Worm (Caenorhabditis elegans): ENCODE measurements around the gene dop-1.

DNA sequence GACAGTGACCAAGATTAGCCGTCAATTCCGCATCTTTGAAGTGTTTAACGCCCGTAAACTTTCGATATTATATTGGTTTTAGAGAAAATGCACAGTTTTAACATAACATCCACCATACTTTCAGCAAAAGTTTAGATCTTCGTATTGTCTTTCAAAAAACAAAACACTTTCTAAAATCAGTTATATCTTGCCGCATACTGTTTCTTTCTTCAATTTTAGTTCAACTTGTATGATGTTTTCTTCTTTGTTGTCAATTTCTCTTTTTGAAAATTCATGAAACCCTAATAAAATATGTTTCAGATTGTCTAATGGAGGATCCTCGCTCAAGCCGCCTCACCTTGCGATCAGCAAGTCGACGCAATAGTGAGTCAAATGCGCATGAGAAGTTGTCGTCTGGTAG, 35.2 kb upstream of the dop-1 start, which contains the start of gene F02E8.4:
- TF ChIP-seq lsy-2 (tag; optimal IDR thresholded peaks at IDR 0.05) (no peak), nhr-12 (tag; optimal IDR thresholded peaks at IDR 0.05) (no peak), unc-120 (tag; optimal IDR thresholded peaks at IDR 0.05; ENCODE audit: poor library complexity, severe bottlenecking) (no peak), mep-1 (tag; optimal IDR thresholded peaks at IDR 0.05) (no peak), pha-4 (tag; optimal IDR thresholded peaks at IDR 0.05) (no peak), ham-2 (GFP tag; optimal IDR thresholded peaks at IDR 0.05) (no peak), unc-39 (tag; optimal IDR thresholded peaks at IDR 0.05) (no peak), unc-62 (GFP tag; optimal IDR thresholded peaks at IDR 0.05) (no peak)
